Worm (Caenorhabditis elegans): ENCODE data around the gene ncx-6.
A peak's percentile ranks its signal among the peaks of the same experiment; 100 is the strongest.

The ncx-6 gene

ce11 chrIII:9703747-9704605 lies 9.8 kb downstream of the ncx-6 start:
- TF ChIP-seq F13C5.2 (tag; optimal IDR thresholded peaks at IDR 0.05) (no peak), B0310.2 (tag; optimal IDR thresholded peaks at IDR 0.05) (no peak), hnd-1 (tag; optimal IDR thresholded peaks at IDR 0.05) (no peak), tbx-37 (GFP tag; conservative IDR thresholded peaks at IDR 0.05) (no peak), ama-1 (optimal IDR thresholded peaks at IDR 0.05) (no peak), ceh-36 (tag; optimal IDR thresholded peaks at IDR 0.05) (peak; percentile 32), flt-1 (GFP tag; IDR thresholded peaks at IDR 0.05) (no peak), pes-1 (GFP tag; IDR thresholded peaks at IDR 0.05) (no peak), aly-1 (tag; optimal IDR thresholded peaks at IDR 0.05) (no peak), sea-1 (GFP tag; conservative IDR thresholded peaks at IDR 0.05) (no peak), scrt-1 (GFP tag; IDR thresholded peaks at IDR 0.05) (0 out of 2 replicates have a peak, but pooled peaks have one; percentile 68), tbx-11 (GFP tag; IDR thresholded peaks at IDR 0.05) (peak; percentile 34; the same call in 1 of the 2 replicates), ceh-13 (GFP tag; optimal IDR thresholded peaks at IDR 0.05) (no peak), hmbx-1 (tag; optimal IDR thresholded peaks at IDR 0.05) (no peak), tra-4 (tag; optimal IDR thresholded peaks at IDR 0.05) (no peak), ets-7 (tag; optimal IDR thresholded peaks at IDR 0.05) (no peak), hmg-4 (GFP tag; optimal IDR thresholded peaks at IDR 0.05) (no peak)

DNA sequence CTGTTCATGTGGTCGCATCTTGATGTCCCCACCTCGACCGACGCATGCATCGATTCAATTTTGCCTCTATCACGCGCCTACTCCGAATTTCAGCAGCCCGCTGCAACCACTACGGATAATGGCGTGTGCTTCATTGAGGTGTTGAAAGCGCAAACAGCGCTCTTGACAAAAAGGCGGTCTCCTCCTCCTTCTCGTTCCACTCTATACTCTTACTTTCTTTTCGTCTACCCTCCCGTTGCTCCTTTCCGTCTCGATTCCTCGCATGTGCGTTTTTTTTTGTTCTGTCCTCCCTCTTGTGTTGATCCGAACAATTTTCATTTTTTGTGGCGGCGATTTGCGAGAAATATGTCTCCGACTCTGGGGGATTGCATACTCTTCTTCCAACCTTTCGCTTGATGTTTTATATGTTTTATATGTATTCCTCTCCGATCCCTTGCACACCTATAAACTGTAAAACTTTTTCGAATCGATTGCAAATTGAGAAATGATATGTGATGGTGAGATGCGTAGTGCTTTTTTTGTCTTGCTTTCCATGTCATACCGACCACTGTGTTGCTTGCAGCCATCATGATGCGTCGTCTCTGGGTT lies 11.0 kb downstream of the ncx-6 start:
- TF ChIP-seq ama-1 (optimal IDR thresholded peaks at IDR 0.05): peak; percentile 58
- TF ChIP-seq hmbx-1 (tag; optimal IDR thresholded peaks at IDR 0.05): no peak
- TF ChIP-seq F13C5.2 (tag; optimal IDR thresholded peaks at IDR 0.05): no peak
- TF ChIP-seq tbx-37 (GFP tag; conservative IDR thresholded peaks at IDR 0.05): no peak
- no peak for TF ChIP-seq scrt-1 (GFP tag; IDR thresholded peaks at IDR 0.05)

DNA sequence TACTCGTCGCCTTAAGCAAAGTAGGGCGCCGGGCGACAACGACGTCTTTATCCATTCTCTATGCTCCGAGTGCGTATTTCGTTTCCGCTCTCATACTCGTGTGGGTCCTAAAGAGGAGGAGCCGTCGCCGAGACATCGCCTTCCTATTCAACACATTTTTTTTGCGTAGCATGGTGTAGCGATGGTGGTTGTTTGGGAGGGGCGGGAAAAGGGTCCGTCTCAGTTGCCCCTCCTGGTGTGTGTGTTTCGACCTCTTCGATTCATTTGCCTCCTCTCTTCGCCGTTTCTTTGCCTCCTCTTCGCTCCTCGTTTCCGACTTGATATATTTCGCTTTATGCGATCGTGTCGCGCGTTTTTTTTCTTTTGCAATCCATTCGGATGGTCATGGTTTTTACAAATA lies 12.0 kb downstream of the ncx-6 start:
- no peak for TF ChIP-seq hnd-1 (tag; optimal IDR thresholded peaks at IDR 0.05)
- no peak for TF ChIP-seq sea-1 (GFP tag; conservative IDR thresholded peaks at IDR 0.05)
- TF ChIP-seq tbx-11 (GFP tag; IDR thresholded peaks at IDR 0.05): no peak
- TF ChIP-seq ets-7 (tag; optimal IDR thresholded peaks at IDR 0.05): no peak
- TF ChIP-seq hmbx-1 (tag; optimal IDR thresholded peaks at IDR 0.05): no peak
- TF ChIP-seq ceh-36 (tag; optimal IDR thresholded peaks at IDR 0.05): no peak
- no peak for TF ChIP-seq hmg-4 (GFP tag; optimal IDR thresholded peaks at IDR 0.05)
- TF ChIP-seq tbx-37 (GFP tag; conservative IDR thresholded peaks at IDR 0.05): no peak
- TF ChIP-seq B0310.2 (tag; optimal IDR thresholded peaks at IDR 0.05): no peak
- TF ChIP-seq ama-1 (optimal IDR thresholded peaks at IDR 0.05): no peak
- no peak for TF ChIP-seq ceh-13 (GFP tag; optimal IDR thresholded peaks at IDR 0.05)
- TF ChIP-seq flt-1 (GFP tag; IDR thresholded peaks at IDR 0.05): no peak
- no peak for TF ChIP-seq pes-1 (GFP tag; IDR thresholded peaks at IDR 0.05)
- TF ChIP-seq aly-1 (tag; optimal IDR thresholded peaks at IDR 0.05): no peak
- no peak for TF ChIP-seq F13C5.2 (tag; optimal IDR thresholded peaks at IDR 0.05)
- TF ChIP-seq tra-4 (tag; optimal IDR thresholded peaks at IDR 0.05): no peak
- TF ChIP-seq scrt-1 (GFP tag; IDR thresholded peaks at IDR 0.05): no peak

DNA sequence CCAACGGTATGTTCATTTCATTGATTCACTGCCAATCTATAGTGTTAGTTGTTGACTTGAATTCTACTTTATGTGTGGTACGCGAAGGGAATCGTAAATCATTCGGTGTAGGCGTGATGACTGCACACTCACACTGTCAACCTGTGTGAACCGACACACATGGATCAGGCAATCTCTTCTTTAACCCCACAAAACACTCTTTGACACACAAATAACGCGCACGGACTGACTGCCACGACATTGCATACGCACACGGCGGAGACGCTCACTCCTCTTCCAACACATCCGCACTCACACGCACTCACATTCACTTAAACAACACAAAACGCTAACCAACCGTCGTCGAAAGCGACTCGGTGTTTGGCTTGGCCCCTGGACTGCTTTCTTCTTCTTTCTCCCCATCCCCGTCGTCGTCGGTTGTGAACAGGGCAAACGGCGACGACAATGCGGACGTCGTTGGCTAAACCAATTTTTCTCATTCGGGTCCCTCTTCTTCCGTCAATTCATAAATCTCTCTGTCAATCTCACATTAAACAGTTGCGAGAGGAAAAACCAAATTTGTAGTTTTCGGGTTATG lies 13.5 kb downstream of the ncx-6 start:
- no peak for TF ChIP-seq pes-1 (GFP tag; IDR thresholded peaks at IDR 0.05)
- TF ChIP-seq B0310.2 (tag; optimal IDR thresholded peaks at IDR 0.05): no peak
- no peak for TF ChIP-seq flt-1 (GFP tag; IDR thresholded peaks at IDR 0.05)
- TF ChIP-seq hmg-4 (GFP tag; optimal IDR thresholded peaks at IDR 0.05): peak; percentile 59
- no peak for TF ChIP-seq aly-1 (tag; optimal IDR thresholded peaks at IDR 0.05)
- 0 out of 2 replicates have a peak, but pooled peaks have one; percentile 25 for TF ChIP-seq sea-1 (GFP tag; conservative IDR thresholded peaks at IDR 0.05)
- TF ChIP-seq ama-1 (optimal IDR thresholded peaks at IDR 0.05): no peak
- TF ChIP-seq ceh-13 (GFP tag; optimal IDR thresholded peaks at IDR 0.05): no peak
- no peak for TF ChIP-seq hnd-1 (tag; optimal IDR thresholded peaks at IDR 0.05)
- TF ChIP-seq ceh-36 (tag; optimal IDR thresholded peaks at IDR 0.05): no peak
- no peak for TF ChIP-seq tra-4 (tag; optimal IDR thresholded peaks at IDR 0.05)
- peak; percentile 7 for TF ChIP-seq ets-7 (tag; optimal IDR thresholded peaks at IDR 0.05)

DNA sequence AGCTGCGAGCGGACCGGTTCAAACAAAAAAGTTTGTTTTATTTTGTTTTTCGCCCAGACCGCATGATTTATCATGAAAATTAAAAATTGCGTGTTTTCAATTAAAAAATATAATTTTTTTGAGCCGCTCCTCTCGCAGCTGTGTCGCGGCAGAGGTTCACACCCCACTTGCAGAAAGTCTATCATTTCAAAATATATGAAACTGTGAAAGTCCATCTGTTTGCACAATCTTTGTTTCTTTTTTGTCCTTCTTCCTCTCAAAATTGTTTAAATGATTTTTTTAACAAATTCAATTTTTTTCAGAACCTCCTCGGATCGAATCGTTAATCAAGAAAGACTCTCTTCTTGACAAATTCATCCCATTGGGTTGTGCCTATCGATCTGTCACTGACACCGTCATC lies 14.2 kb downstream of the ncx-6 start, which contains the start of gene tlk-1:
Gene tlk-1 (plus strand): TSS at position 301 of the 400 bp plus-strand sequence.
- no peak for TF ChIP-seq B0310.2 (tag; optimal IDR thresholded peaks at IDR 0.05)
- no peak for TF ChIP-seq pes-1 (GFP tag; IDR thresholded peaks at IDR 0.05)
- TF ChIP-seq ceh-36 (tag; optimal IDR thresholded peaks at IDR 0.05): no peak
- TF ChIP-seq tbx-37 (GFP tag; conservative IDR thresholded peaks at IDR 0.05): no peak
- TF ChIP-seq tra-4 (tag; optimal IDR thresholded peaks at IDR 0.05): no peak
- TF ChIP-seq aly-1 (tag; optimal IDR thresholded peaks at IDR 0.05): no peak
- TF ChIP-seq scrt-1 (GFP tag; IDR thresholded peaks at IDR 0.05): no peak
- no peak for TF ChIP-seq flt-1 (GFP tag; IDR thresholded peaks at IDR 0.05)
- TF ChIP-seq hmg-4 (GFP tag; optimal IDR thresholded peaks at IDR 0.05): no peak
- no peak for TF ChIP-seq F13C5.2 (tag; optimal IDR thresholded peaks at IDR 0.05)
- no peak for TF ChIP-seq ceh-13 (GFP tag; optimal IDR thresholded peaks at IDR 0.05)
- TF ChIP-seq hmbx-1 (tag; optimal IDR thresholded peaks at IDR 0.05): no peak

ce11 chrIII:9698635-9699396 lies 14.9 kb downstream of the ncx-6 start:
- TF ChIP-seq ets-7 (tag; optimal IDR thresholded peaks at IDR 0.05): no peak
- no peak for TF ChIP-seq scrt-1 (GFP tag; IDR thresholded peaks at IDR 0.05)
- no peak for TF ChIP-seq tbx-11 (GFP tag; IDR thresholded peaks at IDR 0.05)
- TF ChIP-seq ceh-36 (tag; optimal IDR thresholded peaks at IDR 0.05): no peak
- TF ChIP-seq hnd-1 (tag; optimal IDR thresholded peaks at IDR 0.05): no peak
